Worm (Caenorhabditis elegans): Measurements from ENCODE around the gene dli-1.

The dli-1 gene

ce11 chrIV:13059284-13059683 lies 39.3 kb downstream of the dli-1 start, which contains the start of gene scl-3:
Gene scl-3 (plus strand): TSS chrIV:13059584.
- TF ChIP-seq T26A5.8 (tag; optimal IDR thresholded peaks at IDR 0.05) = no peak
- no peak for TF ChIP-seq let-526 (GFP tag; IDR thresholded peaks at IDR 0.05)
- no peak for TF ChIP-seq Y56A3A.18 (GFP tag; IDR thresholded peaks at IDR 0.05)
- TF ChIP-seq ceh-79 (tag; optimal IDR thresholded peaks at IDR 0.05) = no peak
- no peak for TF ChIP-seq K12H6.12 (tag; optimal IDR thresholded peaks at IDR 0.05)
- TF ChIP-seq chd-7 (tag; optimal IDR thresholded peaks at IDR 0.05) = no peak
- no peak for TF ChIP-seq bed-2 (GFP tag; IDR thresholded peaks at IDR 0.05)
- TF ChIP-seq madf-6 (GFP tag; IDR thresholded peaks at IDR 0.05) = no peak
- TF ChIP-seq mxl-1 (tag; optimal IDR thresholded peaks at IDR 0.05) = no peak
- no peak for TF ChIP-seq gei-17 (GFP tag; optimal IDR thresholded peaks at IDR 0.05)
- no peak for TF ChIP-seq snpc-1.3 (tag; optimal IDR thresholded peaks at IDR 0.05; ENCODE audit: insufficient read depth)
- no peak for TF ChIP-seq zim-3 (tag; optimal IDR thresholded peaks at IDR 0.05)
- no peak for TF ChIP-seq sptf-2 (GFP tag; optimal IDR thresholded peaks at IDR 0.05)

DNA sequence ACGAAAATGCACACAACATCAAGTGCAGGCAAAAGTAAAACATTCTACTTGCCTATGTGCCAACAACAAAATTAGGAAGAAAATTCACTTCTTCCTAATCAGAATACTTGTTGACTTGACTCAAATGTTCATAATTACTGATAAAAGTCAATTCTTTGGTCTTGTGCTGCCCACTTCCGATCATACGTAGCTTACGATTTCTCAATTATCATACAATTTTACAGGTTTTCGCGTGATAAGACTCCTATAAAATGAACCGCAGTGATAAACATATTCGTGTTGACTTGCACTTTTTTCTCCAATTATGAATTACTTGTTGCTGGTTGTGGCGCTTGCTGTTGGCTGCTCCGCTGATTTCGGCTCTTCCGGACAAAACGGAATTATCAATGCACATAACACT lies 41.2 kb downstream of the dli-1 start, which contains the start of gene scl-2:
Gene scl-2, plus strand, starts transcription at position 293 of the 400 bp plus-strand sequence.
- TF ChIP-seq sptf-2 (GFP tag; optimal IDR thresholded peaks at IDR 0.05) (no peak), nhr-80 (tag; optimal IDR thresholded peaks at IDR 0.05) (peak; percentile 80), dox-1 (GFP tag; IDR thresholded peaks at IDR 0.05) (peak; percentile 15; the same call in 1 of the 2 replicates), pha-4 (tag; optimal IDR thresholded peaks at IDR 0.05) (peak; percentile 74)

ce11 chrIV:13056026-13056425 lies 42.6 kb downstream of the dli-1 start, which contains the start of gene scl-1:
Gene scl-1 (plus strand): TSS chrIV:13056326.
- TF ChIP-seq egrh-3 (GFP tag; IDR thresholded peaks at IDR 0.05) (no peak), T26A5.8 (tag; optimal IDR thresholded peaks at IDR 0.05) (no peak), ztf-26 (tag; optimal IDR thresholded peaks at IDR 0.05) (no peak), F10E7.11 (tag; optimal IDR thresholded peaks at IDR 0.05) (no peak), nhr-27 (tag; optimal IDR thresholded peaks at IDR 0.05) (no peak), akir-1 (GFP tag; optimal IDR thresholded peaks at IDR 0.05) (no peak), B0336.3 (GFP tag; IDR thresholded peaks at IDR 0.05) (no peak)

ce11 chrIV:13052568-13052967 lies 46.0 kb downstream of the dli-1 start, which contains the start of gene F49E11.7:
Gene F49E11.7 (plus strand): TSS chrIV:13052868.
- TF ChIP-seq bed-1 (GFP tag; IDR thresholded peaks at IDR 0.05) (no peak), repo-1 (tag; optimal IDR thresholded peaks at IDR 0.05) (no peak), attf-5 (GFP tag; optimal IDR thresholded peaks at IDR 0.05) (no peak), B0336.3 (GFP tag; IDR thresholded peaks at IDR 0.05) (no peak), K12H6.12 (tag; optimal IDR thresholded peaks at IDR 0.05) (no peak), F55B11.4 (tag; optimal IDR thresholded peaks at IDR 0.05; ENCODE audit: borderline replicate concordance, insufficient read depth) (no peak), ccch-3 (GFP tag; optimal IDR thresholded peaks at IDR 0.05) (no peak), ztf-3 (GFP tag; optimal IDR thresholded peaks at IDR 0.05) (no peak), die-1 (tag; optimal IDR thresholded peaks at IDR 0.05) (no peak)

DNA sequence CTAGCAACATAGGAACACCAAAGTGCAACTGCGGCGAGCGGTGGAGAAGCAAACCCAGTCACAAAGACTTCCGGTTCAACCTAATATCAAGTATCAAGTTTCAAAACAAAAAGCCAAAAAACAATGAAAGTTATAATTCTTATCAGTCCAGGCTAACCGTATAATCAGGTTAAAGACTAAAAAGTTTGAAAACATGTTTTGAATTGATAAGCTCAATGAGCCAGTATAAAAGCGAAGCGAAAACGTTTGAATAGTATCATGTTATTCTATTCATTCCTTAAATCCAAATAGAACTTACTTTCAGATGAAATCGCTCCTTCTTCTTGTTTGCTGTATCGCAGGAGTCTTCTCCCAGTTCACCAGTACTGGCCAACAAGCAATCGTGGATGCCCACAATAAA lies 47.5 kb downstream of the dli-1 start, which contains the start of gene scl-11:
Gene scl-11, plus strand, starts transcription at position 301 of the 400 bp plus-strand sequence.
- TF ChIP-seq B0336.3 (GFP tag; IDR thresholded peaks at IDR 0.05) (no peak), ceh-40 (GFP tag; IDR thresholded peaks at IDR 0.05) (no peak), ZK185.1 (tag; optimal IDR thresholded peaks at IDR 0.05; ENCODE audit: poor library complexity, severe bottlenecking) (no peak), let-607 (tag; optimal IDR thresholded peaks at IDR 0.05) (no peak), tbp1 (GFP tag; optimal IDR thresholded peaks at IDR 0.05) (no peak), F52B5.7 (tag; optimal IDR thresholded peaks at IDR 0.05) (no peak), hsf-1 (GFP tag; IDR thresholded peaks at IDR 0.05) (no peak), nhr-27 (tag; optimal IDR thresholded peaks at IDR 0.05) (no peak), ceh-58 (GFP tag; IDR thresholded peaks at IDR 0.05) (no peak), ets-4 (GFP tag; optimal IDR thresholded peaks at IDR 0.05) (no peak), pbrm-1 (GFP tag; IDR thresholded peaks at IDR 0.05) (no peak), ztf-6 (GFP tag; IDR thresholded peaks at IDR 0.05) (no peak), repo-1 (tag; optimal IDR thresholded peaks at IDR 0.05) (no peak), dox-1 (GFP tag; IDR thresholded peaks at IDR 0.05) (no peak), ekl-4 (GFP tag; IDR thresholded peaks at IDR 0.05) (no peak), C06A6.2 (GFP tag; conservative IDR thresholded peaks at IDR 0.05) (no peak)

All from whole organism, young adult.